Worm (Caenorhabditis elegans) whole organism, L4/young adult: ENCODE measurements around the gene prp-39.

Source experiments
- W03F9.2 ChIP-seq: fragments of 150-350 bp; optimal IDR thresholded peaks from 2 replicates; lab custom pipeline; 2014; ENCODE audit warnings: missing biosample characterization, missing genetic modification characterization
- dao-5 ChIP-seq: sonication (generic microtip); optimal IDR thresholded peaks from 2 replicates; lab custom pipeline; 2016; ENCODE audit warnings: missing genotype, missing genetic modification characterization, moderate library complexity, missing compliant biosample characterization
- him-1 ChIP-seq: sonication (generic microtip); optimal IDR thresholded peaks from 2 replicates; lab custom pipeline; 2016; ENCODE audit warnings: missing genotype, missing genetic modification reagents, missing genetic modification characterization, missing compliant biosample characterization

DNA sequence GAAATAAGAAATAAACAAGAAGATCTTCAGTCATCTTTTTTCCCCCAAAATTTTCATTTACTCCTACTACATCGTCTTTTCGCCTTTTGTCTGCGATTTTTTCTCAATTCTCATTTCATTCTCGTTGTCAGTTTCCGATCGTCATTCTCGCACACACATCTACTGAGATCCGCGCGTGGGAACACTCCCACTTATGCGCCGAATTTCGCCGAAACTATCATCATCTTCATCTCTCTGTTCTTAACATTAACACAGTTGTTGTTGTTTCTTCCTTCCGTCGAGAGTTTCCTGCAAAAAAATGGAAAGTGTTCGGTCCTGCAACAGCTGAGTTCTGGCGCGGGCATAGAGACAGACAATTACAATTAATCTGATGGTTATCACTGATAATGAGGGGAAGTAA, 15.2 kb upstream of the prp-39 start:
- TF ChIP-seq W03F9.2 (tag; lab: Kevin White, UChicago) (no peak), him-1 (tag; lab: Kevin White, UChicago) (no peak), dao-5 (tag; lab: Kevin White, UChicago) (no peak)
